Worm (Caenorhabditis elegans) whole organism, L4/young adult: Measurements from ENCODE around the gene R05G9.3.

Source experiments
- W03F9.2 ChIP-seq: fragments of 150-350 bp; optimal IDR thresholded peaks from 2 replicates; lab custom pipeline; 2014; ENCODE audit warnings: missing biosample characterization, missing genetic modification characterization
- him-1 ChIP-seq: sonication (generic microtip); optimal IDR thresholded peaks from 2 replicates; lab custom pipeline; 2016; ENCODE audit warnings: missing genotype, missing genetic modification reagents, missing genetic modification characterization, missing compliant biosample characterization

- TF ChIP-seq him-1 (tag; lab: Kevin White, UChicago) = no peak
- no peak for TF ChIP-seq W03F9.2
Measured at ce11 chrII:6475180-6475737, 26.1 kb downstream of the R05G9.3 start, which contains the start of gene T28D9.16.
